Worm (Caenorhabditis elegans) whole organism, midembryonic: ENCODE results near the gene hap-1.

Experiments used
- T22C8.4 ChIP-seq: fragments of 200-800 bp; sonication (Bioruptor generic); IDR thresholded peaks from 2 replicates; pipeline ENCODE4 v1.3.6; 2022; ENCODE audit warnings: missing genetic modification characterization, missing compliant biosample characterization
- flt-1 ChIP-seq: fragments of 200-800 bp; sonication (Bioruptor generic); IDR thresholded peaks from 2 replicates; pipeline ENCODE4 v1.3.6; 2022; ENCODE audit warnings: missing genetic modification characterization, missing compliant biosample characterization
- med-1 ChIP-seq: sonication (generic microtip); optimal IDR thresholded peaks from 2 replicates; lab custom pipeline; 2017; ENCODE audit warnings: missing genetic modification characterization, mild to moderate bottlenecking, missing compliant biosample characterization, antibody characterized with exemption, missing genetic modification reagents; ENCODE audit not compliant: insufficient read depth
- ref-1 ChIP-seq: fragments of 200-800 bp; sonication (Bioruptor generic); conservative IDR thresholded peaks from 2 replicates; pipeline ENCODE4 v1.3.6; 2022; ENCODE audit warnings: missing genetic modification reagents, missing genetic modification characterization, missing compliant biosample characterization
- tab-1 ChIP-seq: fragments of 200-800 bp; sonication (Bioruptor generic); IDR thresholded peaks from 2 replicates; pipeline ENCODE4 v1.3.6; 2022; ENCODE audit warnings: missing genetic modification characterization, missing compliant biosample characterization
- ztf-23 ChIP-seq: fragments of 200-800 bp; sonication (Bioruptor generic); IDR thresholded peaks from 2 replicates; pipeline ENCODE4 v1.3.6; 2022; ENCODE audit warnings: missing genetic modification reagents, missing genetic modification characterization, missing compliant biosample characterization
- ztf-29 ChIP-seq: fragments of 200-800 bp; sonication (Bioruptor generic); IDR thresholded peaks from 2 replicates; pipeline ENCODE4 v1.3.6; 2022; ENCODE audit warnings: missing genetic modification reagents, missing genetic modification characterization, missing compliant biosample characterization

DNA sequence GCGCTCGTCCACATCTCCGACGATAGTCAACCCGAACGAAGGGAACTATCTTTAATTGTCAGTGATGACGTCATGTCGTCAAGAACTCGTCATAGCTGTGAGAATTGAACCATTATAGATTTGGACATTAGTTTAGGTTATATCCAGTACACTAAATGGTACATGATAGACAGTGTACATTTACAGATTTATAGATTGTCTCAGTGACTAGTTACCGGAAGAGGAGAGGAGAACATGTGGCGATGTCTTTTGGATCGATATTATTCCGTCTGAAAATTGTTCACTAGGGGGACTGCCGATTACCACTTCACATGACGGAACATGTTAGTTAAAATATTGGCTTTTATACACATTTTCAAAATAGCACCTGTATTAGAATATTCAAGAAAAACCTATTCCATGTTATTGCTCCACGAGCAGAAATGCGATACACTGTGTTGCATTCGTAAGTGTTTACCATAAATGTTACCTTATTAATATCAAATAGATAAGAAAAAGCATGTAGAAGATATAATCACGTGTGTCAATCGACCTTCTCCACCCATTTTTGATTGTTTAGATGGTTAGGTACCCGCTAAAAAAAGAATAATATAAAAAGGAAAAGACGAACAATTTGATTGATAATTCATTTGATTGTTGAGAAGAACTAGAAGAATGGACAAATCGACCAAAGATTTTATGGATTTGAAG is 3.6 kb downstream of the hap-1 start, which contains the start of gene ZC395.5:
- TF ChIP-seq med-1 (GFP tag; lab: Kevin White, UChicago), result no peak
- TF ChIP-seq T22C8.4 (GFP tag; lab: Robert Waterston, UW), result no peak
- no peak for TF ChIP-seq ztf-29 (GFP tag; lab: Robert Waterston, UW)
- TF ChIP-seq tab-1 (GFP tag; lab: Robert Waterston, UW), result no peak
- TF ChIP-seq flt-1 (GFP tag; lab: Robert Waterston, UW), result no peak
- no peak for TF ChIP-seq ztf-23 (GFP tag; lab: Robert Waterston, UW)
- no peak for TF ChIP-seq ref-1 (GFP tag; lab: Robert Waterston, UW)
